Worm (Caenorhabditis elegans) whole organism, L2 larva: ENCODE results near the gene cutl-2.
A peak's percentile ranks its signal among the peaks of the same experiment; 100 is the strongest.
"Not testable (repeated sequence)": the region's sequence is repeated elsewhere in the genome, so short reads cannot be mapped to it uniquely, and the experiment has no call there.

ENCODE experiments used
- C34F6.9 ChIP-seq: fragments of 150-350 bp; optimal IDR thresholded peaks from 2 replicates; lab custom pipeline; 2014; ENCODE audit warnings: missing biosample characterization, missing genetic modification characterization
- F13H6.1 ChIP-seq: sonication (generic microtip); optimal IDR thresholded peaks from 2 replicates; lab custom pipeline; 2016; ENCODE audit warnings: missing genetic modification characterization, missing compliant biosample characterization
- Y55F3AM.14 ChIP-seq: fragments of 200-800 bp; sonication (Bioruptor generic); optimal IDR thresholded peaks from 2 replicates; lab custom pipeline; 2018; ENCODE audit warnings: mild to moderate bottlenecking, missing genetic modification characterization, missing compliant biosample characterization
- alr-1 ChIP-seq: fragments of 150-350 bp; optimal IDR thresholded peaks from 2 replicates; lab custom pipeline; 2014; ENCODE audit warnings: missing biosample characterization, missing genetic modification characterization
- aly-2 ChIP-seq: fragments of 150-350 bp; optimal IDR thresholded peaks from 2 replicates; lab custom pipeline; 2014; ENCODE audit warnings: missing biosample characterization, missing genetic modification characterization
- blmp-1 ChIP-seq: sonication (generic microtip); optimal IDR thresholded peaks from 2 replicates; lab custom pipeline; 2017; ENCODE audit warnings: missing genetic modification characterization, mild to moderate bottlenecking, missing compliant biosample characterization, antibody characterized with exemption, moderate library complexity; ENCODE audit not compliant: insufficient read depth
- crh-2 ChIP-seq: sonication (generic microtip); optimal IDR thresholded peaks from 2 replicates; lab custom pipeline; 2017; ENCODE audit warnings: missing biosample characterization, missing genetic modification characterization
- egl-27 ChIP-seq: sonication (generic microtip); optimal IDR thresholded peaks from 3 replicates; lab custom pipeline; 2017; ENCODE audit warnings: missing biosample characterization, missing genetic modification reagents, missing genetic modification characterization
- elt-1 ChIP-seq: fragments of 150-350 bp; optimal IDR thresholded peaks from 2 replicates; lab custom pipeline; 2014; ENCODE audit warnings: missing biosample characterization, missing genetic modification characterization
- fos-1 ChIP-seq: fragments of 150-350 bp; optimal IDR thresholded peaks from 2 replicates; lab custom pipeline; 2014; ENCODE audit warnings: missing biosample characterization, missing genetic modification characterization
- lin-39 ChIP-seq: fragments of 150-350 bp; optimal IDR thresholded peaks from 2 replicates; lab custom pipeline; 2014; ENCODE audit warnings: missing biosample characterization, missing genetic modification reagents, missing genetic modification characterization
- lsy-2 ChIP-seq, 2 experiments: fragments of 150-350 bp in 1 of 2; sonication (generic microtip) in 1 of 2; optimal IDR thresholded peaks; 2 replicates each; lab custom pipeline; 2014 to 2017; ENCODE audit warnings: missing biosample characterization in 2 of 2, missing genetic modification characterization in 2 of 2
- mab-5 ChIP-seq: fragments of 150-350 bp; optimal IDR thresholded peaks from 2 replicates; lab custom pipeline; 2014; ENCODE audit warnings: missing biosample characterization, missing genetic modification characterization
- nhr-10 ChIP-seq: sonication (generic microtip); optimal IDR thresholded peaks from 2 replicates; lab custom pipeline; 2017; ENCODE audit warnings: missing biosample characterization, missing genetic modification characterization
- nhr-11 ChIP-seq: fragments of 150-350 bp; optimal IDR thresholded peaks from 2 replicates; lab custom pipeline; 2014; ENCODE audit warnings: missing biosample characterization, missing genetic modification characterization
- nhr-12 ChIP-seq: fragments of 150-350 bp; optimal IDR thresholded peaks from 2 replicates; lab custom pipeline; 2014; ENCODE audit warnings: missing biosample characterization, missing genetic modification characterization
- nhr-129 ChIP-seq: fragments of 150-350 bp; optimal IDR thresholded peaks from 2 replicates; lab custom pipeline; 2014; ENCODE audit warnings: missing biosample characterization, missing genetic modification characterization
- nhr-21 ChIP-seq: fragments of 150-350 bp; optimal IDR thresholded peaks from 2 replicates; lab custom pipeline; 2014; ENCODE audit warnings: missing biosample characterization, missing genetic modification characterization
- nhr-237 ChIP-seq: fragments of 150-350 bp; optimal IDR thresholded peaks from 2 replicates; lab custom pipeline; 2014; ENCODE audit warnings: missing biosample characterization, missing genetic modification characterization
- nhr-25 ChIP-seq: fragments of 150-350 bp; sonication (generic microtip); optimal IDR thresholded peaks from 3 replicates; lab custom pipeline; 2014; ENCODE audit warnings: missing biosample characterization, missing genetic modification characterization
- nhr-6 ChIP-seq: fragments of 150-350 bp; optimal IDR thresholded peaks from 2 replicates; lab custom pipeline; 2014; ENCODE audit warnings: missing biosample characterization, missing genetic modification characterization
- nhr-77 ChIP-seq: fragments of 150-350 bp; optimal IDR thresholded peaks from 2 replicates; lab custom pipeline; 2014; ENCODE audit warnings: missing biosample characterization, missing genetic modification characterization
- peb-1 ChIP-seq: fragments of 150-350 bp; optimal IDR thresholded peaks from 2 replicates; lab custom pipeline; 2014; ENCODE audit warnings: missing biosample characterization, missing genetic modification characterization
- sem-4 ChIP-seq: fragments of 150-350 bp; optimal IDR thresholded peaks from 2 replicates; lab custom pipeline; 2014; ENCODE audit warnings: missing biosample characterization, missing genetic modification reagents, missing genetic modification characterization
- skn-1 ChIP-seq: sonication (generic microtip); optimal IDR thresholded peaks from 2 replicates; lab custom pipeline; 2017; ENCODE audit warnings: missing biosample characterization, missing genetic modification characterization
- sma-9 ChIP-seq, 2 experiments: fragments of 150-350 bp in 1 of 2; sonication (generic microtip) in 1 of 2; optimal IDR thresholded peaks; 2 replicates each; lab custom pipeline; 2014 to 2016; ENCODE audit warnings: missing genetic modification characterization in 2 of 2, mild to moderate bottlenecking in 1 of 2, missing biosample characterization in 1 of 2, missing compliant biosample characterization in 1 of 2, missing genetic modification reagents in 1 of 2, moderate library complexity in 1 of 2
- snpc-4 ChIP-seq: fragments of 150-350 bp; optimal IDR thresholded peaks from 2 replicates; lab custom pipeline; 2014; ENCODE audit warnings: missing biosample characterization, missing genetic modification characterization
- unc-39 ChIP-seq: fragments of 150-350 bp; optimal IDR thresholded peaks from 2 replicates; lab custom pipeline; 2014; ENCODE audit warnings: missing biosample characterization, missing genetic modification characterization
- unc-62 ChIP-seq: fragments of 150-350 bp; optimal IDR thresholded peaks from 2 replicates; lab custom pipeline; 2014; ENCODE audit warnings: missing biosample characterization, missing genetic modification reagents, missing genetic modification characterization
- ztf-1 ChIP-seq: fragments of 200-800 bp; sonication (Bioruptor generic); conservative IDR thresholded peaks from 2 replicates; pipeline ENCODE4 v1.3.6; 2022; ENCODE audit warnings: missing genetic modification characterization, missing compliant biosample characterization
- ztf-4 ChIP-seq: fragments of 150-350 bp; optimal IDR thresholded peaks from 2 replicates; lab custom pipeline; 2014; ENCODE audit warnings: missing biosample characterization, missing genetic modification characterization

The cutl-2 gene

DNA sequence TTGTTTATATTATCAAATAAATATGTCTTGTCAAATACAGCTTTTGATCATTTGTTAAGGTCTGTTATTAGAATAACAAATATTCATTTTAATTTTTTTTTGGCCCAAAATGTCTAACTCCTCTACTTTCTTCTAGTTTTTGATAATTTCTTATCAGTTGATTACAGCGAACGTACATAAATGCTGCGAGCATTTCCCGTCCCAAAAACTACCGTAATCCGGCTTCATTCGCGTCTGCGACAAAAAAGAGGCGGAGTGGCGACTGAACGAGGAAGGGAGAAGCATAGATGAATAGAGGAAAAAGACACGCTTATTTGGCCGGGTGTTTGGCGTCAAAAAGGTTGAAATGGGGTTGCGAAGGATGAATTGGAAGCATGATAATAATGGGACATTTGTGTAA lies 16.1 kb upstream of the cutl-2 start:
- TF ChIP-seq fos-1 (tag; lab: Kevin White, UChicago), result peak; percentile 39
- no peak for TF ChIP-seq unc-62 (GFP tag; lab: Kevin White, UChicago)
- TF ChIP-seq crh-2 (tag; lab: Kevin White, UChicago), result peak; percentile 42
- peak in 1 of 2 experiments; percentile 53 for TF ChIP-seq lsy-2 (tag; optimal IDR thresholded peaks at IDR 0.05; lab: Kevin White, UChicago)
- peak; percentile 10 for TF ChIP-seq sma-9 (GFP tag; optimal IDR thresholded peaks at IDR 0.05; lab: Kevin White, UChicago)
- no peak for TF ChIP-seq sma-9 (tag; optimal IDR thresholded peaks at IDR 0.05; lab: Kevin White, UChicago)
- TF ChIP-seq, all 48 proteins: peak for 4

DNA sequence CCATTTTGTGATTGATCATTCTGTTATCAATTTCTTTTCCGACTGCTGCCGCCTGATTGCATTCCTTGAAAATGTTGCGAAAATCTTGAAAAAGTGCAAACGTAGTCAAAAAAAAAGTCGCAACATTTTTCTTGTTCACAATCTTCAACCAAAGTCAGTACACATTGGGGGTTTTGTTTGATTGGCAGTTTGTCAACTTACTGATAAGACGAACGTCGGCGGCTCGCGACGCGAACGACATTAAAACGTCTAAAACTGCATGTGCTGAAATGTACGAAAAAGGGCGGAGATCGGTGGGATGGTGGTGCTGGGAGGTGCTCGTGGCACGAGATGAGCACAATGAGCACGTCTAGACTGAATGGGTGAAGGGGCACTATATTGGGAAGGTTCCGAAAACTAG lies 14.3 kb upstream of the cutl-2 start:
- TF ChIP-seq nhr-129 (tag; lab: Kevin White, UChicago) (no peak), nhr-25 (no peak), nhr-77 (tag; lab: Kevin White, UChicago) (no peak), aly-2 (tag; lab: Kevin White, UChicago) (no peak), lin-39 (tag; lab: Kevin White, UChicago) (no peak), mab-5 (tag; lab: Kevin White, UChicago) (no peak), sma-9 (GFP tag; optimal IDR thresholded peaks at IDR 0.05; lab: Kevin White, UChicago) (no peak), sma-9 (tag; optimal IDR thresholded peaks at IDR 0.05; lab: Kevin White, UChicago) (no peak), fos-1 (tag; lab: Kevin White, UChicago) (peak; percentile 81), nhr-10 (tag; lab: Kevin White, UChicago) (no peak), unc-39 (tag; lab: Kevin White, UChicago) (no peak), crh-2 (tag; lab: Kevin White, UChicago) (peak; percentile 36), lsy-2 (tag; optimal IDR thresholded peaks at IDR 0.05; lab: Kevin White, UChicago) (no peak), F13H6.1 (tag; lab: Kevin White, UChicago) (peak; percentile 37), nhr-237 (no peak), Y55F3AM.14 (GFP tag; lab: Kevin White, UChicago) (no peak), peb-1 (tag; lab: Kevin White, UChicago) (no peak)

- TF ChIP-seq lsy-2 (tag; optimal IDR thresholded peaks at IDR 0.05; lab: Kevin White, UChicago), result no peak
- TF ChIP-seq snpc-4, result no peak
- TF ChIP-seq nhr-10 (tag; lab: Kevin White, UChicago), result no peak
- no peak for TF ChIP-seq ztf-4
- TF ChIP-seq C34F6.9 (tag; lab: Kevin White, UChicago), result no peak
- TF ChIP-seq unc-62 (GFP tag; lab: Kevin White, UChicago), result no peak
Observed at ce11 chrII:9735785-9736184, 11.3 kb upstream of the cutl-2 start.

- not testable (repeated sequence) for TF ChIP-seq F13H6.1 (tag; lab: Kevin White, UChicago); fos-1 (tag; lab: Kevin White, UChicago); nhr-237
Observed at ce11 chrII:9731810-9732209, 7.3 kb upstream of the cutl-2 start, which contains the start of gene mab-3. mab-3 (plus strand) TSS chrII:9732137.

ce11 chrII:9729866-9730265 lies 5.4 kb upstream of the cutl-2 start:
- TF ChIP-seq alr-1, result no peak
- no peak for TF ChIP-seq nhr-11 (tag; lab: Kevin White, UChicago)
- no peak for TF ChIP-seq nhr-12 (tag; lab: Kevin White, UChicago)
- TF ChIP-seq ztf-1, result no peak
- no peak for TF ChIP-seq F13H6.1 (tag; lab: Kevin White, UChicago)
- TF ChIP-seq ztf-4, result no peak

DNA sequence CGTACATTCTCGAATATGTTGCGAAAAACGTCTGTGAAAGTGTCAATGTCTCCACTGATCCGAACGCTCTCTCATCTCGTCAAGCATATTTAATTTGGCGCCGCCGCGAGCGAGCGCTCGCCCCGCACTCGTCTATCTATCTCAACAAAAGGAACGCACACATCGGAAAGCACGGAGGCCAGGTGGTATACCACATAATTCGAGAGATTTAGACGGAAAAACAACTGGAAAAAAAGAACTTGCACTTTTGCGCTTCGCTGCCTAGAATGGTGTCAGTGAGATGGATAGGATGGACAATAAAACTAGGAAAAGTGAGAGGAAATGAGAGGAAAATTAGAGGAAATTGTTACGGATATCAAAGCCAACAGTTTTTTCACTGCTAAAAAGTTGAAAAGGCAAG lies 4.7 kb upstream of the cutl-2 start:
- TF ChIP-seq skn-1 (tag; lab: Kevin White, UChicago) (no peak), elt-1 (no peak), fos-1 (tag; lab: Kevin White, UChicago) (peak; percentile 2), unc-62 (GFP tag; lab: Kevin White, UChicago) (no peak), F13H6.1 (tag; lab: Kevin White, UChicago) (peak; percentile 44), egl-27 (tag; lab: Kevin White, UChicago) (peak; percentile 65), nhr-21 (peak; percentile 34), blmp-1 (tag; lab: Kevin White, UChicago) (peak; percentile 31), sem-4 (no peak), nhr-6 (tag; lab: Kevin White, UChicago) (no peak)
